Fruit fly (Drosophila melanogaster) whole organism, adult: ENCODE data around the gene CG4822.

Source experiments
- CG12768 ChIP-seq: fragments of 200-800 bp; sonication (Bioruptor generic); optimal IDR thresholded peaks from 2 replicates; lab custom pipeline; 2017; ENCODE audit warnings: missing biosample characterization, missing genetic modification characterization, mild to moderate bottlenecking, moderate library complexity, missing genetic modification reagents
- CG5204 ChIP-seq: fragments of 200-800 bp; sonication (Bioruptor generic); optimal IDR thresholded peaks from 2 replicates; lab custom pipeline; 2016; ENCODE audit warnings: missing biosample characterization, missing genetic modification characterization
- CG7101 ChIP-seq: fragments of 200-800 bp; sonication (Bioruptor generic); optimal IDR thresholded peaks from 2 replicates; lab custom pipeline; 2018; ENCODE audit warnings: missing biosample characterization, mild to moderate bottlenecking, missing genetic modification characterization, moderate library complexity
- Clk ChIP-seq: fragments of 200-800 bp; sonication (Bioruptor generic); optimal IDR thresholded peaks from 2 replicates; lab custom pipeline; 2017; ENCODE audit warnings: missing biosample characterization, missing genetic modification characterization
- Crg-1 ChIP-seq: fragments of 200-800 bp; sonication (Bioruptor generic); optimal IDR thresholded peaks from 2 replicates; lab custom pipeline; 2016; ENCODE audit warnings: missing biosample characterization, missing genetic modification characterization
- Mnt ChIP-seq: fragments of 200-800 bp; sonication (Bioruptor generic); optimal IDR thresholded peaks from 2 replicates; lab custom pipeline; 2016; ENCODE audit warnings: missing biosample characterization, mild to moderate bottlenecking, missing genetic modification characterization
- bab1 ChIP-seq: fragments of 200-800 bp; sonication (Bioruptor generic); optimal IDR thresholded peaks from 3 replicates; lab custom pipeline; 2019; ENCODE audit warnings: missing biosample characterization, mild to moderate bottlenecking, missing genetic modification characterization, moderate library complexity
- cic ChIP-seq: fragments of 200-800 bp; sonication (Bioruptor generic); optimal IDR thresholded peaks from 2 replicates; lab custom pipeline; 2017; ENCODE audit warnings: missing biosample characterization, mild to moderate bottlenecking, missing genetic modification characterization, moderate library complexity
- kay ChIP-seq: fragments of 200-800 bp; sonication (Bioruptor generic); peaks from one replicate; lab custom pipeline; 2016; ENCODE audit warnings: missing biosample characterization, missing genetic modification characterization, borderline replicate concordance
- ovo ChIP-seq: fragments of 200-800 bp; sonication (Bioruptor generic); optimal IDR thresholded peaks from 2 replicates; lab custom pipeline; 2016; ENCODE audit warnings: missing biosample characterization, missing genetic modification characterization
- toe ChIP-seq: fragments of 200-800 bp; sonication (Bioruptor generic); optimal IDR thresholded peaks from 2 replicates; lab custom pipeline; 2016; ENCODE audit warnings: missing biosample characterization, missing genetic modification characterization

dm6 chr2L:106540-106939, 15.0 kb downstream of the CG4822 start, which contains the start of the genes Nhe1 and Sam-S:
- TF ChIP-seq cic (GFP tag; lab: Kevin White, UChicago) (no peak), CG5204 (GFP tag; lab: Kevin White, UChicago) (no peak), kay (GFP tag; lab: Kevin White, UChicago) (peak; percentile 81), Clk (GFP tag; lab: Kevin White, UChicago) (no peak), Mnt (GFP tag; lab: Kevin White, UChicago) (no peak), ovo (GFP tag; lab: Kevin White, UChicago) (no peak), Crg-1 (GFP tag; lab: Kevin White, UChicago) (no peak), CG12768 (no peak), toe (GFP tag; lab: Kevin White, UChicago) (no peak), bab1 (GFP tag; lab: Kevin White, UChicago) (peak; percentile 10), CG7101 (tag; lab: Kevin White, UChicago) (no peak)
